Worm (Caenorhabditis elegans) whole organism, L2 larva: ENCODE data around the gene srt-7.

Experiments used
- C34F6.9 ChIP-seq: fragments of 150-350 bp; optimal IDR thresholded peaks from 2 replicates; lab custom pipeline; 2014; ENCODE audit warnings: missing biosample characterization, missing genetic modification characterization
- F13H6.1 ChIP-seq: sonication (generic microtip); optimal IDR thresholded peaks from 2 replicates; lab custom pipeline; 2016; ENCODE audit warnings: missing genetic modification characterization, missing compliant biosample characterization
- R02D3.7 ChIP-seq: fragments of 150-350 bp; optimal IDR thresholded peaks from 2 replicates; lab custom pipeline; 2014; ENCODE audit warnings: missing biosample characterization, missing genetic modification characterization
- alr-1 ChIP-seq: fragments of 150-350 bp; optimal IDR thresholded peaks from 2 replicates; lab custom pipeline; 2014; ENCODE audit warnings: missing biosample characterization, missing genetic modification characterization
- ama-1 ChIP-seq: fragments of 150-350 bp; optimal IDR thresholded peaks from 2 replicates; lab custom pipeline; 2018; ENCODE audit warnings: inconsistent platforms
- blmp-1 ChIP-seq: sonication (generic microtip); optimal IDR thresholded peaks from 2 replicates; lab custom pipeline; 2017; ENCODE audit warnings: missing genetic modification characterization, mild to moderate bottlenecking, missing compliant biosample characterization, antibody characterized with exemption, moderate library complexity; ENCODE audit not compliant: insufficient read depth
- dmd-4 ChIP-seq: sonication (generic microtip); optimal IDR thresholded peaks from 2 replicates; lab custom pipeline; 2017; ENCODE audit warnings: missing biosample characterization, missing genetic modification characterization
- egl-27 ChIP-seq: sonication (generic microtip); optimal IDR thresholded peaks from 3 replicates; lab custom pipeline; 2017; ENCODE audit warnings: missing biosample characterization, missing genetic modification reagents, missing genetic modification characterization
- elt-1 ChIP-seq: fragments of 150-350 bp; optimal IDR thresholded peaks from 2 replicates; lab custom pipeline; 2014; ENCODE audit warnings: missing biosample characterization, missing genetic modification characterization
- elt-3 ChIP-seq: sonication (generic microtip); optimal IDR thresholded peaks from 2 replicates; lab custom pipeline; 2017; ENCODE audit warnings: missing biosample characterization, missing genetic modification characterization
- gmeb-1 ChIP-seq: fragments of 150-350 bp; optimal IDR thresholded peaks from 2 replicates; lab custom pipeline; 2014; ENCODE audit warnings: missing biosample characterization, missing genetic modification characterization
- lin-11 ChIP-seq: fragments of 150-350 bp; sonication (generic microtip); optimal IDR thresholded peaks from 2 replicates; lab custom pipeline; 2014; ENCODE audit warnings: missing biosample characterization, missing genetic modification characterization, inconsistent platforms, mixed read lengths
- lin-13 ChIP-seq: fragments of 150-350 bp; optimal IDR thresholded peaks from 2 replicates; lab custom pipeline; 2014; ENCODE audit warnings: missing biosample characterization, missing genetic modification reagents, missing genetic modification characterization
- mab-5 ChIP-seq: fragments of 150-350 bp; optimal IDR thresholded peaks from 2 replicates; lab custom pipeline; 2014; ENCODE audit warnings: missing biosample characterization, missing genetic modification characterization
- mbf-1 ChIP-seq: sonication (generic microtip); optimal IDR thresholded peaks from 2 replicates; lab custom pipeline; 2017; ENCODE audit warnings: missing biosample characterization, missing genetic modification characterization
- mdl-1 ChIP-seq, 2 experiments: fragments of 150-350 bp in 1 of 2; sonication (generic microtip) in 1 of 2; optimal IDR thresholded peaks; 2 replicates each; lab custom pipeline; 2017; ENCODE audit warnings: missing biosample characterization in 2 of 2, missing genetic modification characterization in 2 of 2
- nhr-10 ChIP-seq: sonication (generic microtip); optimal IDR thresholded peaks from 2 replicates; lab custom pipeline; 2017; ENCODE audit warnings: missing biosample characterization, missing genetic modification characterization
- nhr-12 ChIP-seq: fragments of 150-350 bp; optimal IDR thresholded peaks from 2 replicates; lab custom pipeline; 2014; ENCODE audit warnings: missing biosample characterization, missing genetic modification characterization
- nhr-129 ChIP-seq: fragments of 150-350 bp; optimal IDR thresholded peaks from 2 replicates; lab custom pipeline; 2014; ENCODE audit warnings: missing biosample characterization, missing genetic modification characterization
- nhr-21 ChIP-seq: fragments of 150-350 bp; optimal IDR thresholded peaks from 2 replicates; lab custom pipeline; 2014; ENCODE audit warnings: missing biosample characterization, missing genetic modification characterization
- nhr-23 ChIP-seq: fragments of 150-350 bp; optimal IDR thresholded peaks from 2 replicates; lab custom pipeline; 2014; ENCODE audit warnings: missing biosample characterization, missing genetic modification reagents, missing genetic modification characterization
- nhr-237 ChIP-seq: fragments of 150-350 bp; optimal IDR thresholded peaks from 2 replicates; lab custom pipeline; 2014; ENCODE audit warnings: missing biosample characterization, missing genetic modification characterization
- nhr-25 ChIP-seq: fragments of 150-350 bp; sonication (generic microtip); optimal IDR thresholded peaks from 3 replicates; lab custom pipeline; 2014; ENCODE audit warnings: missing biosample characterization, missing genetic modification characterization
- nhr-6 ChIP-seq: fragments of 150-350 bp; optimal IDR thresholded peaks from 2 replicates; lab custom pipeline; 2014; ENCODE audit warnings: missing biosample characterization, missing genetic modification characterization
- nhr-77 ChIP-seq: fragments of 150-350 bp; optimal IDR thresholded peaks from 2 replicates; lab custom pipeline; 2014; ENCODE audit warnings: missing biosample characterization, missing genetic modification characterization
- peb-1 ChIP-seq: fragments of 150-350 bp; optimal IDR thresholded peaks from 2 replicates; lab custom pipeline; 2014; ENCODE audit warnings: missing biosample characterization, missing genetic modification characterization
- sem-4 ChIP-seq: fragments of 150-350 bp; optimal IDR thresholded peaks from 2 replicates; lab custom pipeline; 2014; ENCODE audit warnings: missing biosample characterization, missing genetic modification reagents, missing genetic modification characterization
- skn-1 ChIP-seq: sonication (generic microtip); optimal IDR thresholded peaks from 2 replicates; lab custom pipeline; 2017; ENCODE audit warnings: missing biosample characterization, missing genetic modification characterization
- sma-3 ChIP-seq: sonication (generic microtip); optimal IDR thresholded peaks from 2 replicates; lab custom pipeline; 2016; ENCODE audit warnings: missing genetic modification reagents, missing genetic modification characterization, missing compliant biosample characterization
- snpc-4 ChIP-seq: fragments of 150-350 bp; optimal IDR thresholded peaks from 2 replicates; lab custom pipeline; 2014; ENCODE audit warnings: missing biosample characterization, missing genetic modification characterization
- unc-39 ChIP-seq: fragments of 150-350 bp; optimal IDR thresholded peaks from 2 replicates; lab custom pipeline; 2014; ENCODE audit warnings: missing biosample characterization, missing genetic modification characterization
- unc-55 ChIP-seq: fragments of 150-350 bp; sonication (generic microtip); optimal IDR thresholded peaks from 3 replicates; lab custom pipeline; 2014; ENCODE audit warnings: missing biosample characterization, missing genetic modification reagents, missing genetic modification characterization
- unc-62 ChIP-seq: fragments of 150-350 bp; optimal IDR thresholded peaks from 2 replicates; lab custom pipeline; 2014; ENCODE audit warnings: missing biosample characterization, missing genetic modification reagents, missing genetic modification characterization
- zag-1 ChIP-seq: fragments of 150-350 bp; optimal IDR thresholded peaks from 2 replicates; lab custom pipeline; 2014; ENCODE audit warnings: missing biosample characterization, missing genetic modification characterization
- ztf-11 ChIP-seq: sonication (generic microtip); optimal IDR thresholded peaks from 2 replicates; lab custom pipeline; 2017; ENCODE audit warnings: missing biosample characterization, missing genetic modification characterization
- ztf-4 ChIP-seq: fragments of 150-350 bp; optimal IDR thresholded peaks from 2 replicates; lab custom pipeline; 2014; ENCODE audit warnings: missing biosample characterization, missing genetic modification characterization

The srt-7 gene

ce11 chrV:3081471-3081870 is at the start of gene srt-7:
Gene srt-7, plus strand, starts transcription at chrV:3081771.
- no peak for TF ChIP-seq lin-11 (tag; lab: Kevin White, UChicago)
- TF ChIP-seq blmp-1: no peak
- no peak for TF ChIP-seq nhr-25 (tag; lab: Kevin White, UChicago)
- TF ChIP-seq unc-55: no peak
- no peak for TF ChIP-seq ztf-11
- no peak for TF ChIP-seq nhr-10
- TF ChIP-seq elt-3 (tag; lab: Kevin White, UChicago): no peak
- TF ChIP-seq dmd-4 (tag; lab: Kevin White, UChicago): no peak
- TF ChIP-seq peb-1: no peak
- no peak for TF ChIP-seq mdl-1 (tag; optimal IDR thresholded peaks at IDR 0.05; lab: Kevin White, UChicago)
- no peak for TF ChIP-seq skn-1 (tag; lab: Kevin White, UChicago)
- TF ChIP-seq alr-1 (tag; lab: Kevin White, UChicago): no peak
- TF ChIP-seq elt-1 (tag; lab: Kevin White, UChicago): no peak
- TF ChIP-seq mab-5 (tag; lab: Kevin White, UChicago): no peak
- TF ChIP-seq, all 48 proteins: peak for 0

ce11 chrV:3032343-3032742 is 49.2 kb upstream of the srt-7 start, which contains the start of gene irld-38:
Gene irld-38, minus strand, starts transcription at chrV:3032443.
- TF ChIP-seq sma-3 (GFP tag; lab: Kevin White, UChicago) (no peak), F13H6.1 (tag; lab: Kevin White, UChicago) (no peak), blmp-1 (no peak), zag-1 (tag; lab: Kevin White, UChicago) (no peak), R02D3.7 (tag; lab: Kevin White, UChicago) (no peak), ztf-4 (tag; lab: Kevin White, UChicago) (no peak), lin-11 (tag; lab: Kevin White, UChicago) (no peak), ama-1 (lab: Kevin White, UChicago) (no peak), dmd-4 (tag; lab: Kevin White, UChicago) (no peak), skn-1 (tag; lab: Kevin White, UChicago) (no peak), unc-55 (no peak), egl-27 (tag; lab: Kevin White, UChicago) (no peak), nhr-237 (no peak)

- no peak for TF ChIP-seq unc-55
- no peak for TF ChIP-seq elt-3 (tag; lab: Kevin White, UChicago)
- no peak for TF ChIP-seq snpc-4 (tag; lab: Kevin White, UChicago)
- no peak for TF ChIP-seq F13H6.1 (tag; lab: Kevin White, UChicago)
- TF ChIP-seq nhr-6 (tag; lab: Kevin White, UChicago): no peak
- no peak for TF ChIP-seq elt-1 (tag; lab: Kevin White, UChicago)
- TF ChIP-seq ztf-11: no peak
- no peak for TF ChIP-seq nhr-12 (tag; lab: Kevin White, UChicago)
- TF ChIP-seq nhr-237: no peak
- TF ChIP-seq nhr-129 (tag; lab: Kevin White, UChicago): no peak
- TF ChIP-seq lin-13 (GFP tag; lab: Kevin White, UChicago): no peak
- no peak for TF ChIP-seq peb-1
- no peak for TF ChIP-seq unc-62 (GFP tag; lab: Kevin White, UChicago)
- no peak for TF ChIP-seq nhr-21 (tag; lab: Kevin White, UChicago)
- no peak for TF ChIP-seq zag-1 (tag; lab: Kevin White, UChicago)
- no peak for TF ChIP-seq nhr-23 (tag; lab: Kevin White, UChicago)
These were observed 47.3 kb upstream of the srt-7 start, which contains the start of gene srw-8 for ce11 chrV:3034236-3034635. Gene srw-8, minus strand, starts transcription at chrV:3034336.

- no peak for TF ChIP-seq nhr-77
- TF ChIP-seq gmeb-1 (tag; lab: Kevin White, UChicago): no peak
- no peak for TF ChIP-seq skn-1 (tag; lab: Kevin White, UChicago)
- TF ChIP-seq nhr-25 (tag; lab: Kevin White, UChicago): no peak
- TF ChIP-seq sem-4: no peak
- no peak for TF ChIP-seq R02D3.7 (tag; lab: Kevin White, UChicago)
- TF ChIP-seq peb-1: no peak
- no peak for TF ChIP-seq unc-39 (tag; lab: Kevin White, UChicago)
- TF ChIP-seq alr-1 (tag; lab: Kevin White, UChicago): no peak
- TF ChIP-seq nhr-6 (tag; lab: Kevin White, UChicago): no peak
- no peak for TF ChIP-seq mbf-1 (tag; lab: Kevin White, UChicago)
These were observed 43.5 kb upstream of the srt-7 start for ce11 chrV:3038058-3038457.

ce11 chrV:3039282-3039681 is 42.3 kb upstream of the srt-7 start, which contains the start of gene chpf-2:
Gene chpf-2, minus strand, starts transcription at chrV:3039382.
- no peak for TF ChIP-seq nhr-77
- TF ChIP-seq C34F6.9 (tag; lab: Kevin White, UChicago): no peak
- no peak for TF ChIP-seq skn-1 (tag; lab: Kevin White, UChicago)
- no peak for TF ChIP-seq nhr-21 (tag; lab: Kevin White, UChicago)
